Fruit fly (Drosophila melanogaster) whole organism, embryonic: Measurements from ENCODE around the gene CG7120.

Experiments used
- Awh ChIP-seq: fragments of 200-800 bp; sonication (Bioruptor generic); IDR thresholded peaks from 2 replicates; pipeline ENCODE4, ENCODE4 v1.3.6; 2022; ENCODE audit warnings: missing biosample characterization, missing genetic modification characterization
- Bgb ChIP-seq: fragments of 200-800 bp; sonication (Bioruptor generic); IDR thresholded peaks from 2 replicates; pipeline ENCODE4 v1.3.6; 2022; ENCODE audit warnings: missing biosample characterization, missing genetic modification characterization; ENCODE audit not compliant: partially characterized antibody
- BtbVII ChIP-seq: fragments of 200-800 bp; sonication (Bioruptor generic); optimal IDR thresholded peaks from 3 replicates; lab custom pipeline; 2017; ENCODE audit warnings: missing biosample characterization, mild to moderate bottlenecking, missing genetic modification characterization
- CG10209 ChIP-seq: fragments of 200-800 bp; sonication (Bioruptor generic); optimal IDR thresholded peaks from 3 replicates; lab custom pipeline; 2017; ENCODE audit warnings: missing biosample characterization, mild to moderate bottlenecking, missing genetic modification characterization, missing genetic modification reagents
- CG10979 ChIP-seq: fragments of 200-800 bp; sonication (Bioruptor generic); optimal IDR thresholded peaks from 2 replicates; lab custom pipeline; 2018; ENCODE audit warnings: missing biosample characterization, mild to moderate bottlenecking, missing genetic modification characterization, moderate library complexity
- CG13894 ChIP-seq: fragments of 200-800 bp; sonication (Bioruptor generic); optimal IDR thresholded peaks from 3 replicates; lab custom pipeline; 2018; ENCODE audit warnings: missing biosample characterization, mild to moderate bottlenecking, missing genetic modification characterization, moderate library complexity
- CG1647 ChIP-seq: fragments of 200-800 bp; sonication (Bioruptor generic); optimal IDR thresholded peaks from 3 replicates; lab custom pipeline; 2016; ENCODE audit warnings: missing biosample characterization, missing genetic modification characterization
- CG16779 ChIP-seq: fragments of 200-800 bp; sonication (Bioruptor generic); IDR thresholded peaks from 2 replicates; pipeline ENCODE4 v1.3.6; 2022; ENCODE audit warnings: missing biosample characterization, missing genetic modification characterization
- CG2116 ChIP-seq: fragments of 200-800 bp; sonication (Bioruptor generic); optimal IDR thresholded peaks from 3 replicates; lab custom pipeline; 2018; ENCODE audit warnings: missing biosample characterization, mild to moderate bottlenecking, missing genetic modification characterization
- CG30020 ChIP-seq: fragments of 200-800 bp; optimal IDR thresholded peaks from 2 replicates; lab custom pipeline; 2019; ENCODE audit warnings: missing biosample characterization, mild to moderate bottlenecking, missing genetic modification characterization, moderate library complexity
- CG31441 ChIP-seq: fragments of 200-800 bp; sonication (Bioruptor generic); IDR thresholded peaks from 2 replicates; pipeline ENCODE4 v1.3.6; 2022; ENCODE audit warnings: missing biosample characterization, missing genetic modification characterization
- CG32532 ChIP-seq: fragments of 200-800 bp; sonication (Bioruptor generic); IDR thresholded peaks from 2 replicates; pipeline ENCODE4 v1.3.6; 2022; ENCODE audit warnings: missing biosample characterization, missing genetic modification characterization
- CG6765 ChIP-seq: fragments of 200-800 bp; sonication (Bioruptor generic); optimal IDR thresholded peaks from 3 replicates; lab custom pipeline; 2017; ENCODE audit warnings: missing biosample characterization, mild to moderate bottlenecking, missing genetic modification characterization
- CG9215 ChIP-seq: fragments of 200-800 bp; sonication (Bioruptor generic); IDR thresholded peaks from 2 replicates; pipeline ENCODE4 v1.3.6; 2022; ENCODE audit warnings: missing biosample characterization, missing genetic modification characterization
- CrebB ChIP-seq: fragments of 200-800 bp; sonication (Bioruptor generic); optimal IDR thresholded peaks from 3 replicates; lab custom pipeline; 2018; ENCODE audit warnings: missing biosample characterization, mild to moderate bottlenecking, missing genetic modification characterization
- Deaf1 ChIP-seq: fragments of 200-800 bp; optimal IDR thresholded peaks from 3 replicates; lab custom pipeline; 2019; ENCODE audit warnings: missing biosample characterization, mild to moderate bottlenecking, missing genetic modification characterization, moderate library complexity
- Hey ChIP-seq: fragments of 200-800 bp; sonication (Bioruptor generic); optimal IDR thresholded peaks from 3 replicates; lab custom pipeline; 2018; ENCODE audit warnings: missing biosample characterization, mild to moderate bottlenecking, missing genetic modification characterization
- Hmr ChIP-seq: fragments of 200-800 bp; sonication (Bioruptor generic); optimal IDR thresholded peaks from 3 replicates; lab custom pipeline; 2017; ENCODE audit warnings: mild to moderate bottlenecking, missing biosample characterization, missing genetic modification reagents, missing genetic modification characterization
- Hr78 ChIP-seq, 2 experiments: fragments of 200-800 bp in 1 of 2; fragments of >200 bp in 1 of 2; sonication (Bioruptor generic) in 1 of 2; optimal IDR thresholded peaks; 2 replicates each; lab custom pipeline; 2017 to 2019; ENCODE audit warnings: missing biosample characterization in 2 of 2, missing genetic modification characterization in 2 of 2, mild to moderate bottlenecking in 1 of 2, moderate library complexity in 1 of 2
- Med ChIP-seq: fragments of 200-800 bp; sonication (Bioruptor generic); peaks from one replicate; lab custom pipeline; 2016; ENCODE audit warnings: missing biosample characterization, missing genetic modification characterization, mild to moderate bottlenecking, inconsistent platforms, moderate library complexity
- Myb ChIP-seq: fragments of 200-800 bp; sonication (Bioruptor generic); optimal IDR thresholded peaks from 2 replicates; lab custom pipeline; 2016; ENCODE audit warnings: missing biosample characterization, missing genetic modification characterization
- NC2β ChIP-seq: fragments of 200-800 bp; sonication (Bioruptor generic); optimal IDR thresholded peaks from 2 replicates; lab custom pipeline; 2016; ENCODE audit warnings: missing biosample characterization, missing genetic modification characterization
- Ptx1 ChIP-seq: fragments of 200-800 bp; sonication (Bioruptor generic); IDR thresholded peaks from 2 replicates; pipeline ENCODE4 v1.3.6; 2022; ENCODE audit warnings: missing biosample characterization, missing genetic modification characterization
- Six4 ChIP-seq: fragments of 200-800 bp; sonication (Bioruptor generic); optimal IDR thresholded peaks from 2 replicates; lab custom pipeline; 2016; ENCODE audit warnings: missing biosample characterization, missing genetic modification characterization
- Sry-β ChIP-seq: fragments of 200-800 bp; sonication (Bioruptor generic); optimal IDR thresholded peaks from 2 replicates; lab custom pipeline; 2018; ENCODE audit warnings: missing biosample characterization, mild to moderate bottlenecking, missing genetic modification characterization, moderate library complexity
- Tbp ChIP-seq: fragments of >200 bp; optimal IDR thresholded peaks from 2 replicates; lab custom pipeline; 2018; ENCODE audit warnings: missing biosample characterization, missing genetic modification characterization
- ase ChIP-seq: fragments of 200-800 bp; sonication (Bioruptor generic); IDR thresholded peaks from 3 replicates; pipeline ENCODE4 v1.3.6; 2022; ENCODE audit warnings: missing biosample characterization, missing genetic modification characterization
- ci ChIP-seq: fragments of 200-800 bp; sonication (Bioruptor generic); IDR thresholded peaks from 3 replicates; pipeline ENCODE4 v1.3.6; 2022; ENCODE audit warnings: missing biosample characterization, missing genetic modification characterization
- croc ChIP-seq: fragments of 200-800 bp; sonication (Bioruptor generic); conservative IDR thresholded peaks from 3 replicates; pipeline ENCODE4 v1.3.6; 2022; ENCODE audit warnings: missing biosample characterization, missing genetic modification characterization
- esg ChIP-seq: fragments of 200-800 bp; sonication (Bioruptor generic); conservative IDR thresholded peaks from 2 replicates; pipeline ENCODE4 v1.3.6; 2022; ENCODE audit warnings: missing biosample characterization, missing genetic modification characterization
- ewg ChIP-seq: fragments of 200-800 bp; sonication (Bioruptor generic); optimal IDR thresholded peaks from 3 replicates; lab custom pipeline; 2017; ENCODE audit warnings: mild to moderate bottlenecking, missing biosample characterization, missing genetic modification reagents, missing genetic modification characterization
- exex ChIP-seq: fragments of 200-800 bp; sonication (Bioruptor generic); optimal IDR thresholded peaks from 4 replicates; lab custom pipeline; 2018; ENCODE audit warnings: missing biosample characterization, mild to moderate bottlenecking, missing genetic modification characterization, moderate library complexity
- fd96Cb ChIP-seq: fragments of 200-800 bp; sonication (Bioruptor generic); optimal IDR thresholded peaks from 2 replicates; lab custom pipeline; 2018; ENCODE audit warnings: missing biosample characterization, mild to moderate bottlenecking, missing genetic modification characterization, moderate library complexity
- gce ChIP-seq: fragments of 200-800 bp; sonication (Bioruptor generic); IDR thresholded peaks from 3 replicates; pipeline ENCODE4 v1.3.6; 2022; ENCODE audit warnings: missing biosample characterization, missing genetic modification characterization
- her ChIP-seq: fragments of 200-800 bp; sonication (Bioruptor generic); optimal IDR thresholded peaks from 2 replicates; lab custom pipeline; 2016; ENCODE audit warnings: missing biosample characterization, missing genetic modification characterization
- hkb ChIP-seq, 2 experiments: fragments of 200-800 bp in 1 of 2; fragments of >200 bp in 1 of 2; sonication (Bioruptor generic) in 1 of 2; IDR thresholded peaks in 1 of 2; optimal IDR thresholded peaks in 1 of 2; 2 replicates each; pipeline versions ENCODE4 v1.3.6 to Lab custom; 2017 to 2022; ENCODE audit warnings: missing biosample characterization in 1 of 2, missing genetic modification characterization in 1 of 2
- ind ChIP-seq: fragments of 200-800 bp; sonication (Bioruptor generic); optimal IDR thresholded peaks from 3 replicates; lab custom pipeline; 2016; ENCODE audit warnings: missing biosample characterization, missing genetic modification characterization
- jumu ChIP-seq: fragments of 200-800 bp; sonication (Bioruptor generic); optimal IDR thresholded peaks from 3 replicates; lab custom pipeline; 2016; ENCODE audit warnings: missing biosample characterization, missing genetic modification characterization
- klu ChIP-seq: fragments of 200-800 bp; sonication (Bioruptor generic); IDR thresholded peaks from 2 replicates; pipeline ENCODE4 v1.3.6; 2022; ENCODE audit warnings: missing biosample characterization, missing genetic modification characterization
- lov ChIP-seq, 2 experiments: fragments of 200-800 bp in 1 of 2; fragments of >200 bp in 1 of 2; sonication (Bioruptor generic) in 1 of 2; IDR thresholded peaks in 1 of 2; optimal IDR thresholded peaks in 1 of 2; 2 replicates in 1 of 2; 3 replicates in 1 of 2; pipeline versions ENCODE4 v1.3.6 to Lab custom; 2017 to 2022; ENCODE audit warnings: missing biosample characterization in 1 of 2, missing genetic modification characterization in 1 of 2
- pan ChIP-seq, 4 experiments: fragments of >200 bp in 3 of 4; fragments of 200-800 bp in 1 of 4; sonication (Bioruptor generic) in 1 of 4; optimal IDR thresholded peaks in 3 of 4; IDR thresholded peaks in 1 of 4; 2 replicates each; pipeline versions ENCODE4 v1.3.6 to Lab custom; 2017 to 2022; ENCODE audit warnings: missing biosample characterization in 2 of 4, missing genetic modification characterization in 2 of 4, mixed read lengths in 1 of 4
- pfk ChIP-seq: fragments of 200-800 bp; sonication (Bioruptor generic); optimal IDR thresholded peaks from 2 replicates; lab custom pipeline; 2018; ENCODE audit warnings: missing biosample characterization, mild to moderate bottlenecking, missing genetic modification characterization, moderate library complexity
- pzg ChIP-seq: fragments of 200-800 bp; sonication (Bioruptor generic); optimal IDR thresholded peaks from 3 replicates; lab custom pipeline; 2018; ENCODE audit warnings: missing biosample characterization, mild to moderate bottlenecking, missing genetic modification characterization, moderate library complexity
- ro ChIP-seq: fragments of 200-800 bp; sonication (Bioruptor generic); IDR thresholded peaks from 2 replicates; pipeline ENCODE4 v1.3.6; 2022; ENCODE audit warnings: missing biosample characterization, missing genetic modification characterization
- row ChIP-seq: fragments of 200-800 bp; sonication (Bioruptor generic); IDR thresholded peaks from 3 replicates; pipeline ENCODE4 v1.3.6; 2022; ENCODE audit warnings: missing biosample characterization, missing genetic modification characterization
- sens-2 ChIP-seq: fragments of 200-800 bp; sonication (Bioruptor generic); IDR thresholded peaks from 2 replicates; pipeline ENCODE4 v1.3.6; 2022; ENCODE audit warnings: missing biosample characterization, missing genetic modification characterization
- sug ChIP-seq: fragments of 200-800 bp; optimal IDR thresholded peaks from 2 replicates; lab custom pipeline; 2019; ENCODE audit warnings: missing biosample characterization, mild to moderate bottlenecking, missing genetic modification characterization, moderate library complexity
- z ChIP-seq: fragments of 200-800 bp; sonication (Bioruptor generic); IDR thresholded peaks from 3 replicates; pipeline ENCODE4 v1.3.6; 2022; ENCODE audit warnings: missing biosample characterization, missing genetic modification characterization

Gene CG7120

DNA sequence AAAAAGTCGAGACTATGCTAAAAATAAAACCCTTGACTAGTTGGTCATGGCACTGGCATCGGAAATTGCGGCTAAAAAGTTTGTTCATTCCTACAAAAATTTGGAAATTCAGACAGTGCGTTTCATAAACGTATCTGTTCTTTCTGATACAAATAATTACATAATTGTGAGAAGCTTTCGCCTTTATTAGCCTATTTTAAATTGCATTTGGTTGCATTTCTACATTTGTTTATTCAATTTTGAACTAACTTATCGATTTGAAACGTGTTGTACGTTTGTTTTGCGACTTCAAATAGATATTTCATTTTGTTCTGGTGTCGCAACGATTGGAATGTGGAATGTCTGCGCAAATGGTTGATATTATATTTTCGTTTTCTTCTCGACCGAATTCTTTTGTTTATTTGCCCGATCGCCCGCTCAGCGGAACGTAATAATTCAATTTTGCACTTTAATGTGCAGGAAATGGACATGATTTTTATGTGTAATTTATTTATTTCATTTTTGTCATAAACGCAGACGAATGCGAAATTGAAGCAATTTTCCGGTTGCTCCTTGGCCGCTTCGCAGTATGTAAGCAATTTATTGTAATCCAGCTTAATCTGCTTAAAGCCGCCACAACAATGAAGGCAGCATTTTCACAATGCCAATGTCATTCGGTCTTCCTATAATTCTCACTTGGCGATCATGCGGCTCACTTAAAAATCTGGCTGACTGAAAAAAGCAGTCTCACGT lies 50.4 kb downstream of the CG7120 start (continued):
- TF ChIP-seq CG13894 (tag; lab: Kevin White, UChicago) (peak; percentile 32), z (no peak), ind (GFP tag; lab: Kevin White, UChicago) (peak; percentile 59), her (peak; percentile 64), Med (GFP tag; lab: Kevin White, UChicago) (peak; percentile 95), exex (tag; lab: Kevin White, UChicago) (peak; percentile 40), ci (peak; percentile 72; the same call in 1 of the 3 replicates), lov (optimal IDR thresholded peaks at IDR 0.05; lab: Kevin White, UChicago) (no peak), lov (GFP tag; IDR thresholded peaks at IDR 0.05; lab: Robert Waterston, UW) (no peak), hkb (optimal IDR thresholded peaks at IDR 0.05; lab: Kevin White, UChicago) (no peak), hkb (GFP tag; IDR thresholded peaks at IDR 0.05; lab: Robert Waterston, UW) (peak; percentile 66), pan (optimal IDR thresholded peaks at IDR 0.05; lab: Kevin White, UChicago) (no peak), pan (GFP tag; optimal IDR thresholded peaks at IDR 0.05 in 1 of 2, IDR thresholded peaks at IDR 0.05 in 1 of 2) (peak in 1 of 2 experiments; percentile 50), fd96Cb (peak; percentile 26), Sry-β (no peak), CG6765 (GFP tag; lab: Kevin White, UChicago) (peak; percentile 6), Deaf1 (peak; percentile 14), CG10209 (GFP tag; lab: Kevin White, UChicago) (peak; percentile 19), esg (no peak; the same call in 1 of the 2 replicates), pzg (GFP tag; lab: Kevin White, UChicago) (no peak), CG31441 (GFP tag; lab: Robert Waterston, UW) (peak; percentile 38; the same call in 1 of the 2 replicates), ase (GFP tag; lab: Robert Waterston, UW) (no peak), Ptx1 (0 out of 2 replicates have a peak, but pooled peaks have one; percentile 11), CG10979 (tag; lab: Kevin White, UChicago) (no peak), CG1647 (GFP tag; lab: Kevin White, UChicago) (peak; percentile 2), Bgb (GFP tag; lab: Robert Waterston, UW) (no peak), Hey (tag; lab: Kevin White, UChicago) (no peak), Six4 (no peak), pfk (GFP tag; lab: Kevin White, UChicago) (no peak), croc (GFP tag; lab: Robert Waterston, UW) (no peak), CrebB (peak; percentile 22), Hr78 (GFP tag; optimal IDR thresholded peaks at IDR 0.05; lab: Kevin White, UChicago) (no peak), Awh (GFP tag; lab: Robert Waterston, UW) (no peak), sens-2 (GFP tag; lab: Robert Waterston, UW) (no peak), klu (GFP tag; lab: Robert Waterston, UW) (no peak; the same call in 1 of the 2 replicates), row (GFP tag; lab: Robert Waterston, UW) (peak; percentile 61), CG30020 (tag; lab: Kevin White, UChicago) (no peak), NC2β (GFP tag; lab: Kevin White, UChicago) (no peak), ewg (GFP tag; lab: Kevin White, UChicago) (no peak), Myb (GFP tag; lab: Kevin White, UChicago) (peak; percentile 30), sug (peak; percentile 39), ro (GFP tag; lab: Robert Waterston, UW) (no peak), gce (GFP tag; lab: Robert Waterston, UW) (no peak), CG16779 (GFP tag; lab: Robert Waterston, UW) (no peak), Hmr (peak; percentile 57), jumu (GFP tag; lab: Kevin White, UChicago) (no peak), CG32532 (GFP tag; lab: Robert Waterston, UW) (peak; percentile 46; the same call in 1 of the 2 replicates), CG2116 (GFP tag; lab: Kevin White, UChicago) (no peak), Tbp (GFP tag; lab: Kevin White, UChicago) (no peak), CG9215 (GFP tag; lab: Robert Waterston, UW) (0 out of 2 replicates have a peak, but pooled peaks have one; percentile 7), BtbVII (GFP tag; lab: Kevin White, UChicago) (peak; percentile 31)
